Worm (Caenorhabditis elegans): ENCODE measurements around the gene nspc-7.
"Not testable (repeated sequence)": the region's sequence is repeated elsewhere in the genome, so short reads cannot be mapped to it uniquely, and the experiment has no call there.

DNA sequence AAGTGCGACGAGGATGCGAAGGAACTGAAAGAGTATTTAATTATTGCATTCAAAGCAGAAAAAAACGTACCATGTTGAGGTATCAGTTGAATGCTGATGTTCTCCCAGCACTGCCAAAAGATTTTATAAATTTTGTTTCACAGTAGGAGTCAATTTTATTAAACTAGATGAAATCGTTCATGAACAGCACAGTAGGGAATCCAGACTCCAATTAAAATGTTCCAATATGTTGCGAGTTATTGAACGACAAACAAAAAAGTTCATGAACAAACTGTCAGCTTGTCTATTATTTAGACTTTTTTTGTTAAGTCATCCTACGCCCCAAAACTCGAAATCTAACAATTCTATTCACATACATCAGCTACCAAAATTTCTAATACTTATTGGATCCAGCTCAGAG is 6.7 kb upstream of the nspc-7 start, which contains the start of gene nspc-1:
- not testable (repeated sequence) for TF ChIP-seq attf-5 (GFP tag; optimal IDR thresholded peaks at IDR 0.05); C06A6.2 (GFP tag; conservative IDR thresholded peaks at IDR 0.05); T07F8.4 (tag; optimal IDR thresholded peaks at IDR 0.05); snpc-1.1 (tag; optimal IDR thresholded peaks at IDR 0.05; ENCODE audit: insufficient read depth); hmg-1.2 (GFP tag; IDR thresholded peaks at IDR 0.05); ccch-3 (GFP tag; optimal IDR thresholded peaks at IDR 0.05); nfya-1 (tag; optimal IDR thresholded peaks at IDR 0.05; ENCODE audit: borderline replicate concordance, insufficient read depth); ZK185.1 (tag; optimal IDR thresholded peaks at IDR 0.05; ENCODE audit: poor library complexity, severe bottlenecking); ztf-3 (GFP tag; optimal IDR thresholded peaks at IDR 0.05); xnd-1 (tag; optimal IDR thresholded peaks at IDR 0.05)
